Worm (Caenorhabditis elegans): Measurements from ENCODE around the gene soap-1.

DNA sequence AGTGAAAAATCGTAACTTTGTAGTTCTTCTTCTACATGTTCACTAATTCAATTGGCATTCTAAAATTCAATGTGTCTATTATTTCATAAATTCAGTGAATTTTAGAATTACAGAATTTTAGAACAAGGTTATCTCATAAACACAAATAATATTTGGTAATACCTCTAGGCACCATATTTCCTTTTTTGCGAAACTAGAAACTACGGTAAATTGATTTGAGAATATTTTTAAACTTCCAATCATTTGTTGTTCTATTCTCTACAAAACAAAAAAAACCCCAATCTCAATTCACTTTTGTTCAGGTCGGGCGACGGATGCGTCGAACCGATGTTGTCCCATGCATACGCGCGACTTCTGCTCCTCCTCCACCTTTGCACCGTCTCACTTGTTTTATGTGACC lies 14.8 kb downstream of the soap-1 start, which contains the start of gene F09G2.1:
- no peak for TF ChIP-seq zfp-2 (tag; optimal IDR thresholded peaks at IDR 0.05)
- no peak for TF ChIP-seq ceh-82 (tag; optimal IDR thresholded peaks at IDR 0.05)
- no peak for TF ChIP-seq unc-130 (GFP tag; optimal IDR thresholded peaks at IDR 0.05)
- TF ChIP-seq ama-1 (optimal IDR thresholded peaks at IDR 0.05): no peak
- no peak for TF ChIP-seq ZK546.5 (tag; optimal IDR thresholded peaks at IDR 0.05)
- TF ChIP-seq hlh-11 (tag; optimal IDR thresholded peaks at IDR 0.05): no peak
- TF ChIP-seq nhr-6 (tag; optimal IDR thresholded peaks at IDR 0.05): no peak

All from whole organism, L4 larva.